Fruit fly (Drosophila melanogaster) whole organism, prepupa: ENCODE measurements around the gene CG14556.

Source experiments
- Blimp-1 ChIP-seq: fragments of 200-800 bp; sonication (Bioruptor generic); optimal IDR thresholded peaks from 3 replicates; lab custom pipeline; 2017; ENCODE audit warnings: missing biosample characterization, missing genetic modification characterization, mild to moderate bottlenecking, moderate library complexity, missing genetic modification reagents
- CG10669 ChIP-seq: fragments of 200-800 bp; sonication (Bioruptor generic); optimal IDR thresholded peaks from 3 replicates; lab custom pipeline; 2018; ENCODE audit warnings: missing biosample characterization, mild to moderate bottlenecking, missing genetic modification characterization, moderate library complexity
- CG11294 ChIP-seq: fragments of 200-800 bp; sonication (Bioruptor generic); IDR thresholded peaks from 2 replicates; pipeline ENCODE4 v1.3.6; 2022; ENCODE audit warnings: missing biosample characterization, missing genetic modification characterization
- CG11762 ChIP-seq: fragments of 200-800 bp; sonication (Bioruptor generic); optimal IDR thresholded peaks from 3 replicates; lab custom pipeline; 2016; ENCODE audit warnings: missing biosample characterization, missing genetic modification characterization; ENCODE audit not compliant: insufficient read depth
- CG11902 ChIP-seq: fragments of 200-800 bp; sonication (Bioruptor generic); optimal IDR thresholded peaks from 3 replicates; lab custom pipeline; 2016; ENCODE audit warnings: missing biosample characterization, missing genetic modification characterization
- CG1621 ChIP-seq: fragments of 200-800 bp; sonication (Bioruptor generic); optimal IDR thresholded peaks from 3 replicates; lab custom pipeline; 2018; ENCODE audit warnings: missing biosample characterization, mild to moderate bottlenecking, missing genetic modification characterization
- CG16779 ChIP-seq: fragments of 200-800 bp; sonication (Bioruptor generic); optimal IDR thresholded peaks from 3 replicates; lab custom pipeline; 2017; ENCODE audit warnings: missing biosample characterization, mild to moderate bottlenecking, missing genetic modification characterization
- CG31627 ChIP-seq: fragments of 200-800 bp; sonication (Bioruptor generic); optimal IDR thresholded peaks from 3 replicates; lab custom pipeline; 2016; ENCODE audit warnings: missing biosample characterization, missing genetic modification characterization
- CG32006 ChIP-seq: fragments of 200-800 bp; sonication (Bioruptor generic); optimal IDR thresholded peaks from 3 replicates; lab custom pipeline; 2017; ENCODE audit warnings: missing biosample characterization, mild to moderate bottlenecking, missing genetic modification characterization
- CG34406 ChIP-seq: fragments of 200-800 bp; sonication (Bioruptor generic); optimal IDR thresholded peaks from 3 replicates; lab custom pipeline; 2016; ENCODE audit warnings: missing biosample characterization, missing genetic modification characterization
- CG3919 ChIP-seq: fragments of 200-800 bp; sonication (Bioruptor generic); optimal IDR thresholded peaks from 3 replicates; lab custom pipeline; 2016; ENCODE audit warnings: missing biosample characterization, missing genetic modification characterization
- CG6163 ChIP-seq: fragments of 200-800 bp; sonication (Bioruptor generic); IDR thresholded peaks from 3 replicates; pipeline ENCODE4 v1.3.6; 2022; ENCODE audit warnings: missing biosample characterization, missing genetic modification characterization
- CG6792 ChIP-seq: fragments of 200-800 bp; sonication (Bioruptor generic); optimal IDR thresholded peaks from 3 replicates; lab custom pipeline; 2016; ENCODE audit warnings: missing biosample characterization, missing genetic modification characterization
- CG6808 ChIP-seq: fragments of 200-800 bp; sonication (Bioruptor generic); optimal IDR thresholded peaks from 3 replicates; lab custom pipeline; 2017; ENCODE audit warnings: missing biosample characterization, missing genetic modification characterization, mild to moderate bottlenecking, moderate library complexity, missing genetic modification reagents
- CG8319 ChIP-seq: fragments of 200-800 bp; sonication (Bioruptor generic); optimal IDR thresholded peaks from 3 replicates; lab custom pipeline; 2016; ENCODE audit warnings: missing biosample characterization, missing genetic modification characterization
- CG8632 ChIP-seq: fragments of 200-800 bp; sonication (Bioruptor generic); optimal IDR thresholded peaks from 3 replicates; lab custom pipeline; 2016; ENCODE audit warnings: missing biosample characterization, missing genetic modification characterization
- CG9139 ChIP-seq: fragments of 200-800 bp; sonication (Bioruptor generic); optimal IDR thresholded peaks from 3 replicates; lab custom pipeline; 2017; ENCODE audit warnings: missing biosample characterization, mild to moderate bottlenecking, missing genetic modification characterization
- Eip75B ChIP-seq: fragments of 200-800 bp; sonication (Bioruptor generic); optimal IDR thresholded peaks from 3 replicates; lab custom pipeline; 2016; ENCODE audit warnings: missing biosample characterization, missing genetic modification characterization
- Eip78C ChIP-seq: fragments of 200-800 bp; sonication (Bioruptor generic); peaks from one replicate; lab custom pipeline; 2016; ENCODE audit warnings: missing biosample characterization, missing genetic modification characterization
- Ets21C ChIP-seq: fragments of 200-800 bp; sonication (Bioruptor generic); optimal IDR thresholded peaks from 3 replicates; lab custom pipeline; 2016; ENCODE audit warnings: missing biosample characterization, missing genetic modification characterization
- Gug ChIP-seq: fragments of 200-800 bp; sonication (Bioruptor generic); IDR thresholded peaks from 2 replicates; pipeline ENCODE4 v1.3.6; 2022; ENCODE audit warnings: missing biosample characterization, missing genetic modification characterization
- Hr4 ChIP-seq: fragments of 200-800 bp; sonication (Bioruptor generic); optimal IDR thresholded peaks from 3 replicates; lab custom pipeline; 2016; ENCODE audit warnings: missing biosample characterization, missing genetic modification characterization
- Lpt ChIP-seq: fragments of 200-800 bp; sonication (Bioruptor generic); optimal IDR thresholded peaks from 3 replicates; lab custom pipeline; 2016; ENCODE audit warnings: missing biosample characterization, missing genetic modification characterization
- Met ChIP-seq: fragments of 200-800 bp; sonication (Bioruptor generic); optimal IDR thresholded peaks from 3 replicates; lab custom pipeline; 2016; ENCODE audit warnings: missing biosample characterization, missing genetic modification characterization
- OdsH ChIP-seq: fragments of 200-800 bp; sonication (Bioruptor generic); optimal IDR thresholded peaks from 3 replicates; lab custom pipeline; 2016; ENCODE audit warnings: missing biosample characterization, missing genetic modification characterization
- Sox102F ChIP-seq: fragments of 200-800 bp; sonication (Bioruptor generic); optimal IDR thresholded peaks from 2 replicates; lab custom pipeline; 2016; ENCODE audit warnings: missing biosample characterization, mild to moderate bottlenecking, missing genetic modification characterization
- Sox14 ChIP-seq: fragments of 200-800 bp; sonication (Bioruptor generic); optimal IDR thresholded peaks from 3 replicates; lab custom pipeline; 2016; ENCODE audit warnings: missing biosample characterization, missing genetic modification characterization
- Sox15 ChIP-seq: fragments of 200-800 bp; sonication (Bioruptor generic); optimal IDR thresholded peaks from 3 replicates; lab custom pipeline; 2016; ENCODE audit warnings: missing biosample characterization, missing genetic modification characterization
- achi ChIP-seq: fragments of 200-800 bp; sonication (Bioruptor generic); optimal IDR thresholded peaks from 3 replicates; lab custom pipeline; 2016; ENCODE audit warnings: missing biosample characterization, missing genetic modification characterization
- acj6 ChIP-seq: fragments of 200-800 bp; sonication (Bioruptor generic); optimal IDR thresholded peaks from 3 replicates; lab custom pipeline; 2016; ENCODE audit warnings: missing biosample characterization, missing genetic modification characterization
- dac ChIP-seq: fragments of 200-800 bp; sonication (Bioruptor generic); optimal IDR thresholded peaks from 2 replicates; lab custom pipeline; 2017; ENCODE audit warnings: missing biosample characterization, mild to moderate bottlenecking, missing genetic modification characterization
- fkh ChIP-seq: fragments of 200-800 bp; sonication (Bioruptor generic); optimal IDR thresholded peaks from 3 replicates; lab custom pipeline; 2017; ENCODE audit warnings: missing biosample characterization, mild to moderate bottlenecking, missing genetic modification characterization, moderate library complexity
- net ChIP-seq: fragments of 200-800 bp; sonication (Bioruptor generic); optimal IDR thresholded peaks from 3 replicates; lab custom pipeline; 2016; ENCODE audit warnings: missing biosample characterization, missing genetic modification characterization
- pdm3 ChIP-seq: fragments of 200-800 bp; sonication (Bioruptor generic); optimal IDR thresholded peaks from 3 replicates; lab custom pipeline; 2016; ENCODE audit warnings: missing biosample characterization, missing genetic modification characterization
- salr ChIP-seq, 2 experiments: fragments of 200-800 bp; sonication (Bioruptor generic); optimal IDR thresholded peaks; 3 replicates each; lab custom pipeline; 2016 to 2018; ENCODE audit warnings: missing biosample characterization in 2 of 2, missing genetic modification characterization in 2 of 2, mild to moderate bottlenecking in 1 of 2
- spab ChIP-seq: fragments of 200-800 bp; sonication (Bioruptor generic); optimal IDR thresholded peaks from 2 replicates; lab custom pipeline; 2017; ENCODE audit warnings: missing biosample characterization, mild to moderate bottlenecking, missing genetic modification characterization, missing genetic modification reagents
- svp ChIP-seq: fragments of 200-800 bp; sonication (Bioruptor generic); peaks from one replicate; lab custom pipeline; 2016; ENCODE audit warnings: missing biosample characterization, missing genetic modification characterization
- vri ChIP-seq: fragments of 200-800 bp; sonication (Bioruptor generic); optimal IDR thresholded peaks from 3 replicates; lab custom pipeline; 2016; ENCODE audit warnings: missing biosample characterization, mild to moderate bottlenecking, missing genetic modification characterization

The CG14556 gene

DNA sequence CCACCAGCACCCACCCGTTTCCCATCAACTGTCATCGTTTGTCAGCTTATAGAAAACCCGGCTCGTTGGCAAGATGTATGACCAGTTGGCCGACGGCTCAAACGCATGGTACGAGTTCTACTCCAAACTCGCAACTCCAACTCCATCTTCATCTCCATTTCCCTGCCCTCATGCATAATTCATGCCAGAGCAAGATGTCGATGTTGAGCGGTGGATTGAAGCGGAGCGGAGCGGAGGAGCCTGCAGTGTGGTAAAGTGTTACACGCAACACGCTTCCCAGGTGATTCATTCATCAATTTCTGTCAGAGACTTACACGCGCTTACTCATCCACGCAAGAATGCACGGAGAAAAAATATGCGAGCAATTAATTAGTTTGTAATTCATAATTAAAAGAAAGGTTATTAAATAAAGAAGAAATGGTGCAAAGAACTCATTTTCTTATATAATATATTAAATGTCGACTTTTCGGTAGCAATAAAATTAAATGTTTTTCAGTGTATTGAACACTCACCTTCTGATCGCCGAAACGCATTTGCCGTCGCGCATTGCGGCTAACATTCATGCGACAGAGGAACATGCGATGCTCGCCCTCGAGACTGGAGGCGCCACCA, 45.0 kb upstream of the CG14556 start (continued):
- peak; percentile 72 for TF ChIP-seq pdm3
- TF ChIP-seq Eip75B (GFP tag; lab: Kevin White, UChicago), result peak; percentile 81
- peak; percentile 73 for TF ChIP-seq CG6792
- TF ChIP-seq net (GFP tag; lab: Kevin White, UChicago), result peak; percentile 55
- peak; percentile 69 for TF ChIP-seq CG31627 (GFP tag; lab: Kevin White, UChicago)
- peak; percentile 76 for TF ChIP-seq CG32006 (GFP tag; lab: Kevin White, UChicago)
- TF ChIP-seq Ets21C (GFP tag; lab: Kevin White, UChicago), result peak; percentile 51
- peak; percentile 60 for TF ChIP-seq CG1621
- TF ChIP-seq CG10669 (GFP tag; lab: Kevin White, UChicago), result peak; percentile 73
- peak; percentile 86 for TF ChIP-seq CG6163
- TF ChIP-seq fkh (GFP tag; lab: Kevin White, UChicago), result no peak
- peak; percentile 72 for TF ChIP-seq CG34406 (GFP tag; lab: Kevin White, UChicago)
- TF ChIP-seq CG16779, result peak; percentile 52
- peak; percentile 81 for TF ChIP-seq acj6
- peak; percentile 50 for TF ChIP-seq vri (GFP tag; lab: Kevin White, UChicago)
- peak; percentile 55 for TF ChIP-seq CG9139 (GFP tag; lab: Kevin White, UChicago)
- TF ChIP-seq achi, result peak; percentile 81
- TF ChIP-seq Blimp-1 (GFP tag; lab: Kevin White, UChicago), result peak; percentile 57
- peak; percentile 35 for TF ChIP-seq CG11902 (GFP tag; lab: Kevin White, UChicago)
- TF ChIP-seq Met, result peak; percentile 83
- peak; percentile 70 for TF ChIP-seq spab
- TF ChIP-seq CG6808 (GFP tag; lab: Kevin White, UChicago), result peak; percentile 80
- TF ChIP-seq CG11762, result peak; percentile 61
- peak; percentile 59 for TF ChIP-seq Lpt (GFP tag; lab: Kevin White, UChicago)
- TF ChIP-seq Gug (GFP tag; lab: Robert Waterston, UW), result peak; percentile 49
- peak; percentile 34 to 50 for TF ChIP-seq salr (GFP tag; optimal IDR thresholded peaks at IDR 0.05; lab: Kevin White, UChicago)
- peak; percentile 80 for TF ChIP-seq Sox102F
- peak; percentile 19 for TF ChIP-seq dac (GFP tag; lab: Kevin White, UChicago)

DNA sequence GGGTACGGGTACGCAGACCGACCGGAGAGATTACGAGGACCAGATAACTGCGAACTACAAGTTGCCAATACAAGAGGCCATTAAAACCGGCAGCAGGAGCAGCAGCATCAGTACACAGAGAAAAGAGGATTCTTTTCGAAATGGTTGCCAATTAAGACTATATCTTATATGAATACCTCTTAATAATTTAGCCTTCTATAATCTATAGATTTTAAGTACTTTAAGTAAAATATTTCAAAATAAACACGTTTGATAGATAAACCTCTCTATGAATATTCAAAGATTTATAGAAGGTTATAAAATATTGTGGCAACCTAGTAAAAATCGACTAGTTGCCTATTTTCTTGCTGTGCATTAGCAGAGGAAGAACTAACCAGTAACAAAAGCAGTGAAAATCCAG, 30.9 kb upstream of the CG14556 start:
- TF ChIP-seq CG34406 (GFP tag; lab: Kevin White, UChicago) (no peak), Eip78C (peak; percentile 53), Hr4 (GFP tag; lab: Kevin White, UChicago) (no peak), net (GFP tag; lab: Kevin White, UChicago) (no peak), Sox15 (GFP tag; lab: Kevin White, UChicago) (no peak), OdsH (no peak), Blimp-1 (GFP tag; lab: Kevin White, UChicago) (no peak), svp (GFP tag; lab: Kevin White, UChicago) (peak; percentile 51), CG8632 (GFP tag; lab: Kevin White, UChicago) (no peak), CG11294 (GFP tag; lab: Robert Waterston, UW) (no peak), Sox14 (no peak), CG10669 (GFP tag; lab: Kevin White, UChicago) (no peak), CG8319 (no peak)

DNA sequence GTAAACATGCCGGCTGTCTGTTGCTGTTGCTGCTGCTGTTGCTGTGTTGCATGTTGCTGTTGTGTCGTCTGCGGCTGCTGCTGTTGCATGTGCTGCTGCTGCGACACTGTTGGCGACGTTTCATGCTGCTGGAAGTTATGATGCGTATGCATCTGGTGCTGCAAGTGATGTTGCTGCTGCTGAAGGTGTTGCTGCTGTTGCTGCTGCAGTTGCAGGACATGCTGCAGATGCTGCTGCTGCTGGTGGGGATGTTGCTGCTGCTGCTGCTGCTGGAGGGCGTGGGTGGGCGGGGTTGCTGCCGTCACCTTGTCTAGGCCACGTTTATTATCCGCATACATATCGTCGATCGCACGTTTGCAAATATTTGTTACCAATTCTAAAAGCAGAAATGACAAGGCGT, 30.3 kb upstream of the CG14556 start:
- no peak for TF ChIP-seq CG11902 (GFP tag; lab: Kevin White, UChicago)
- TF ChIP-seq CG3919, result peak; percentile 72
